Fruit fly (Drosophila melanogaster) whole organism, embryonic: ENCODE results near the gene CCT7.

ENCODE experiments used
- Atf6 ChIP-seq: fragments of 200-800 bp; sonication (Bioruptor generic); IDR thresholded peaks from 2 replicates; pipeline ENCODE4 v1.3.6; 2022; ENCODE audit warnings: missing biosample characterization, missing genetic modification characterization
- CG10979 ChIP-seq: fragments of 200-800 bp; sonication (Bioruptor generic); optimal IDR thresholded peaks from 2 replicates; lab custom pipeline; 2018; ENCODE audit warnings: missing biosample characterization, mild to moderate bottlenecking, missing genetic modification characterization, moderate library complexity
- CG12391 ChIP-seq: fragments of 200-800 bp; sonication (Bioruptor generic); optimal IDR thresholded peaks from 3 replicates; lab custom pipeline; 2018; ENCODE audit warnings: missing biosample characterization, mild to moderate bottlenecking, missing genetic modification characterization, moderate library complexity
- CG13296 ChIP-seq: fragments of 200-800 bp; sonication (Bioruptor generic); optimal IDR thresholded peaks from 3 replicates; lab custom pipeline; 2018; ENCODE audit warnings: missing biosample characterization, mild to moderate bottlenecking, missing genetic modification characterization
- CG15479 ChIP-seq: fragments of 200-800 bp; sonication (Bioruptor generic); optimal IDR thresholded peaks from 3 replicates; lab custom pipeline; 2019; ENCODE audit warnings: missing biosample characterization, mild to moderate bottlenecking, missing genetic modification characterization, moderate library complexity
- CG15696 ChIP-seq: fragments of 200-800 bp; sonication (Bioruptor generic); optimal IDR thresholded peaks from 2 replicates; lab custom pipeline; 2019; ENCODE audit warnings: missing biosample characterization, mild to moderate bottlenecking, missing genetic modification characterization, moderate library complexity
- CG2199 ChIP-seq: fragments of 200-800 bp; sonication (Bioruptor generic); IDR thresholded peaks from 3 replicates; pipeline ENCODE4 v1.3.6; 2022; ENCODE audit warnings: missing biosample characterization, missing genetic modification characterization
- CG31441 ChIP-seq: fragments of 200-800 bp; sonication (Bioruptor generic); IDR thresholded peaks from 2 replicates; pipeline ENCODE4 v1.3.6; 2022; ENCODE audit warnings: missing biosample characterization, missing genetic modification characterization
- CG4730 ChIP-seq: fragments of 200-800 bp; sonication (Bioruptor generic); IDR thresholded peaks from 2 replicates; pipeline ENCODE4 v1.3.6; 2022; ENCODE audit warnings: missing biosample characterization, missing genetic modification characterization
- CG6813 ChIP-seq: fragments of 200-800 bp; sonication (Bioruptor generic); optimal IDR thresholded peaks from 2 replicates; lab custom pipeline; 2017; ENCODE audit warnings: missing biosample characterization, missing genetic modification characterization, mild to moderate bottlenecking, moderate library complexity, missing genetic modification reagents
- CG8089 ChIP-seq: fragments of 200-800 bp; sonication (Bioruptor generic); optimal IDR thresholded peaks from 3 replicates; lab custom pipeline; 2016; ENCODE audit warnings: missing biosample characterization, missing genetic modification characterization
- CG8924 ChIP-seq: fragments of 200-800 bp; optimal IDR thresholded peaks from 3 replicates; lab custom pipeline; 2019; ENCODE audit warnings: missing biosample characterization, mild to moderate bottlenecking, missing genetic modification characterization, moderate library complexity
- CG9727 ChIP-seq: fragments of 200-800 bp; sonication (Bioruptor generic); optimal IDR thresholded peaks from 3 replicates; lab custom pipeline; 2017; ENCODE audit warnings: missing biosample characterization, mild to moderate bottlenecking, missing genetic modification characterization
- Drgx ChIP-seq: fragments of 200-800 bp; sonication (Bioruptor generic); IDR thresholded peaks from 2 replicates; pipeline ENCODE4 v1.3.6; 2022; ENCODE audit warnings: missing biosample characterization, missing genetic modification characterization
- Gug ChIP-seq: fragments of 200-800 bp; sonication (Bioruptor generic); IDR thresholded peaks from 4 replicates; pipeline ENCODE4 v1.3.6; 2022; ENCODE audit warnings: missing biosample characterization, missing genetic modification characterization
- Hey ChIP-seq: fragments of 200-800 bp; sonication (Bioruptor generic); optimal IDR thresholded peaks from 3 replicates; lab custom pipeline; 2018; ENCODE audit warnings: missing biosample characterization, mild to moderate bottlenecking, missing genetic modification characterization
- Kr ChIP-seq: fragments of 200-800 bp; sonication (Bioruptor generic); optimal IDR thresholded peaks from 2 replicates; lab custom pipeline; 2017; ENCODE audit warnings: missing biosample characterization, mild to moderate bottlenecking, missing genetic modification characterization
- Max ChIP-seq: fragments of 200-800 bp; sonication (Bioruptor generic); optimal IDR thresholded peaks from 2 replicates; lab custom pipeline; 2016; ENCODE audit warnings: missing biosample characterization, mild to moderate bottlenecking, missing genetic modification characterization
- Med ChIP-seq: fragments of 200-800 bp; sonication (Bioruptor generic); peaks from one replicate; lab custom pipeline; 2016; ENCODE audit warnings: missing biosample characterization, missing genetic modification characterization, mild to moderate bottlenecking, inconsistent platforms, moderate library complexity
- Rfx ChIP-seq: fragments of 200-800 bp; sonication (Bioruptor generic); IDR thresholded peaks from 2 replicates; pipeline ENCODE4 v1.3.6; 2022; ENCODE audit warnings: missing biosample characterization, missing genetic modification characterization
- YL-1 ChIP-seq: fragments of 200-800 bp; sonication (Bioruptor generic); optimal IDR thresholded peaks from 3 replicates; lab custom pipeline; 2017; ENCODE audit warnings: missing biosample characterization, mild to moderate bottlenecking, missing genetic modification characterization
- ac ChIP-seq: fragments of 200-800 bp; sonication (Bioruptor generic); optimal IDR thresholded peaks from 3 replicates; lab custom pipeline; 2017; ENCODE audit warnings: missing biosample characterization, mild to moderate bottlenecking, missing genetic modification characterization
- esg ChIP-seq: fragments of 200-800 bp; sonication (Bioruptor generic); conservative IDR thresholded peaks from 2 replicates; pipeline ENCODE4 v1.3.6; 2022; ENCODE audit warnings: missing biosample characterization, missing genetic modification characterization
- fd102C ChIP-seq: fragments of 200-800 bp; sonication (Bioruptor generic); optimal IDR thresholded peaks from 2 replicates; lab custom pipeline; 2018; ENCODE audit warnings: missing biosample characterization, mild to moderate bottlenecking, missing genetic modification characterization, moderate library complexity
- fru ChIP-seq: fragments of >200 bp; optimal IDR thresholded peaks from 2 replicates; lab custom pipeline; 2017
- gem ChIP-seq: fragments of 200-800 bp; sonication (Bioruptor generic); optimal IDR thresholded peaks from 2 replicates; lab custom pipeline; 2019; ENCODE audit warnings: missing biosample characterization, mild to moderate bottlenecking, missing genetic modification characterization, moderate library complexity
- grau ChIP-seq: fragments of 200-800 bp; optimal IDR thresholded peaks from 3 replicates; lab custom pipeline; 2019; ENCODE audit warnings: missing biosample characterization, mild to moderate bottlenecking, missing genetic modification characterization, moderate library complexity
- grn ChIP-seq: fragments of 200-800 bp; sonication (Bioruptor generic); optimal IDR thresholded peaks from 3 replicates; lab custom pipeline; 2017; ENCODE audit warnings: missing biosample characterization, missing genetic modification characterization
- hb ChIP-seq: fragments of 200-800 bp; sonication (Bioruptor generic); IDR thresholded peaks from 3 replicates; pipeline ENCODE4 v1.3.6; 2022; ENCODE audit warnings: missing biosample characterization, missing genetic modification characterization; ENCODE audit not compliant: partially characterized antibody
- insv ChIP-seq, 2 experiments: fragments of 200-800 bp; sonication (Bioruptor generic); optimal IDR thresholded peaks; 3 replicates each; lab custom pipeline; 2016 to 2018; ENCODE audit warnings: missing biosample characterization in 2 of 2, missing genetic modification characterization in 2 of 2
- nerfin-2 ChIP-seq: fragments of 200-800 bp; sonication (Bioruptor generic); IDR thresholded peaks from 2 replicates; pipeline ENCODE4 v1.3.6; 2022; ENCODE audit warnings: missing biosample characterization, missing genetic modification characterization; ENCODE audit not compliant: partially characterized antibody
- nmo ChIP-seq: fragments of 200-800 bp; sonication (Bioruptor generic); optimal IDR thresholded peaks from 2 replicates; lab custom pipeline; 2018; ENCODE audit warnings: missing biosample characterization, mild to moderate bottlenecking, missing genetic modification characterization, moderate library complexity
- pros ChIP-seq: fragments of 200-800 bp; sonication (Bioruptor generic); optimal IDR thresholded peaks from 3 replicates; lab custom pipeline; 2019; ENCODE audit warnings: missing biosample characterization, mild to moderate bottlenecking, missing genetic modification characterization, moderate library complexity
- pzg ChIP-seq: fragments of 200-800 bp; sonication (Bioruptor generic); optimal IDR thresholded peaks from 3 replicates; lab custom pipeline; 2018; ENCODE audit warnings: missing biosample characterization, mild to moderate bottlenecking, missing genetic modification characterization, moderate library complexity
- sd ChIP-seq: fragments of 200-800 bp; sonication (Bioruptor generic); optimal IDR thresholded peaks from 3 replicates; lab custom pipeline; 2018; ENCODE audit warnings: missing biosample characterization, mild to moderate bottlenecking, missing genetic modification characterization, moderate library complexity
- shn ChIP-seq: fragments of 200-800 bp; sonication (Bioruptor generic); optimal IDR thresholded peaks from 3 replicates; lab custom pipeline; 2016; ENCODE audit warnings: missing biosample characterization, missing genetic modification characterization
- tll ChIP-seq, 2 experiments: fragments of 200-800 bp in 1 of 2; fragments of >200 bp in 1 of 2; sonication (Bioruptor generic) in 1 of 2; optimal IDR thresholded peaks; 2 replicates each; lab custom pipeline; 2017 to 2019; ENCODE audit warnings: missing biosample characterization in 2 of 2, missing genetic modification characterization in 2 of 2, mild to moderate bottlenecking in 1 of 2, moderate library complexity in 1 of 2
- twi ChIP-seq: fragments of 200-800 bp; optimal IDR thresholded peaks from 2 replicates; lab custom pipeline; 2019; ENCODE audit warnings: missing biosample characterization, mild to moderate bottlenecking, missing genetic modification characterization, moderate library complexity
- vfl ChIP-seq: fragments of 200-800 bp; sonication (Bioruptor generic); optimal IDR thresholded peaks from 2 replicates; lab custom pipeline; 2016; ENCODE audit warnings: missing biosample characterization, missing genetic modification characterization
- zen ChIP-seq: fragments of 200-800 bp; sonication (Bioruptor generic); optimal IDR thresholded peaks from 3 replicates; lab custom pipeline; 2018; ENCODE audit warnings: missing biosample characterization, mild to moderate bottlenecking, missing genetic modification characterization, moderate library complexity

CCT7 gene

dm6 chr3R:8849373-8850228, 48.2 kb downstream of the CCT7 start (continued):
- TF ChIP-seq CG12391 (peak; percentile 65), Gug (GFP tag; lab: Robert Waterston, UW) (no peak), shn (GFP tag; lab: Kevin White, UChicago) (no peak), CG10979 (tag; lab: Kevin White, UChicago) (peak; percentile 59), esg (GFP tag; lab: Robert Waterston, UW) (peak; percentile 29; the same call in 1 of the 2 replicates), nerfin-2 (GFP tag; lab: Robert Waterston, UW) (no peak), fru (no peak), Rfx (GFP tag; lab: Robert Waterston, UW) (no peak)

DNA sequence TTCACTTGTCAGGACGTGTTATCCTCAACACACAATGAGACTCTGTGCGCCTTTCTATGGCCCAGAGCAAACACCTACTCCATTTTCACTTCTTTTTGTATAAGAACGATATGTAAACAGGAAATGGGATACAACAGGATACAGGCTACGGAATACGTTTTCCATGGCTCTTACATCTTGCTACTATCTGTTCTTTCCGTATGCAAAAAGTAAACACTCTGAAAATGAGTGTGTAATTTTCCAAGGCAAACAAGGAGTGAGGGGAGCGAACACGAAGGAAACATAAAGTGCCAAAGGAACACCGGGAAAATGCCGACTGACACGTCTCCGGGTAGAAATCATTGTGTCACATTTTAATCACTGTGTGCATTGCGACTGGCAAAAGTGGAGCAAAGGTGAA, 49.3 kb downstream of the CCT7 start:
- TF ChIP-seq nmo (GFP tag; lab: Kevin White, UChicago) (no peak), insv (GFP tag; optimal IDR thresholded peaks at IDR 0.05; lab: Kevin White, UChicago) (peak in 1 of 2 experiments; percentile 1), CG31441 (no peak), ac (peak; percentile 41), CG13296 (GFP tag; lab: Kevin White, UChicago) (no peak), CG9727 (GFP tag; lab: Kevin White, UChicago) (peak; percentile 45), CG6813 (GFP tag; lab: Kevin White, UChicago) (peak; percentile 0), tll (GFP tag; optimal IDR thresholded peaks at IDR 0.05; lab: Kevin White, UChicago) (peak in 1 of 2 experiments; percentile 94), vfl (GFP tag; lab: Kevin White, UChicago) (no peak), hb (GFP tag; lab: Robert Waterston, UW) (no peak), CG8924 (tag; lab: Kevin White, UChicago) (peak; percentile 20), CG2199 (GFP tag; lab: Robert Waterston, UW) (0 out of 3 replicates have a peak, but pooled peaks have one; percentile 78), CG15696 (peak; percentile 61), CG8089 (no peak), fd102C (peak; percentile 91), Max (GFP tag; lab: Kevin White, UChicago) (no peak), zen (tag; lab: Kevin White, UChicago) (peak; percentile 35), CG15479 (GFP tag; lab: Kevin White, UChicago) (peak; percentile 83), Atf6 (GFP tag; lab: Robert Waterston, UW) (no peak), grn (GFP tag; lab: Kevin White, UChicago) (no peak), Med (peak; percentile 39), Kr (peak; percentile 0), Hey (tag; lab: Kevin White, UChicago) (no peak), pzg (no peak), twi (peak; percentile 87), pros (no peak), CG4730 (GFP tag; lab: Robert Waterston, UW) (no peak)
- TF ChIP-seq, all 482 proteins: peak for 14

- TF ChIP-seq gem (tag; lab: Kevin White, UChicago) (peak; percentile 19), YL-1 (GFP tag; lab: Kevin White, UChicago) (no peak), sd (tag; lab: Kevin White, UChicago) (peak; percentile 74), Drgx (GFP tag; lab: Robert Waterston, UW) (peak; percentile 59), CG15479 (GFP tag; lab: Kevin White, UChicago) (no peak), grau (tag; lab: Kevin White, UChicago) (peak; percentile 16)
Measured at dm6 chr3R:8853197-8853596, 51.8 kb downstream of the CCT7 start.
